Worm (Caenorhabditis elegans) whole organism, L2 larva: Measurements from ENCODE around the gene ZC317.2.

ENCODE experiments used
- C34F6.9 ChIP-seq: fragments of 150-350 bp; optimal IDR thresholded peaks from 2 replicates; lab custom pipeline; 2014; ENCODE audit warnings: missing biosample characterization, missing genetic modification characterization
- Y55F3AM.14 ChIP-seq: fragments of 200-800 bp; sonication (Bioruptor generic); optimal IDR thresholded peaks from 2 replicates; lab custom pipeline; 2018; ENCODE audit warnings: mild to moderate bottlenecking, missing genetic modification characterization, missing compliant biosample characterization
- ZK546.5 ChIP-seq: sonication (generic microtip); optimal IDR thresholded peaks from 2 replicates; lab custom pipeline; 2017; ENCODE audit warnings: missing biosample characterization, missing genetic modification characterization
- alr-1 ChIP-seq: fragments of 150-350 bp; optimal IDR thresholded peaks from 2 replicates; lab custom pipeline; 2014; ENCODE audit warnings: missing biosample characterization, missing genetic modification characterization
- aly-2 ChIP-seq: fragments of 150-350 bp; optimal IDR thresholded peaks from 2 replicates; lab custom pipeline; 2014; ENCODE audit warnings: missing biosample characterization, missing genetic modification characterization
- ama-1 ChIP-seq: fragments of 150-350 bp; optimal IDR thresholded peaks from 2 replicates; lab custom pipeline; 2018; ENCODE audit warnings: inconsistent platforms
- blmp-1 ChIP-seq: sonication (generic microtip); optimal IDR thresholded peaks from 2 replicates; lab custom pipeline; 2017; ENCODE audit warnings: missing genetic modification characterization, mild to moderate bottlenecking, missing compliant biosample characterization, antibody characterized with exemption, moderate library complexity; ENCODE audit not compliant: insufficient read depth
- ceh-16 ChIP-seq: fragments of 150-350 bp; optimal IDR thresholded peaks from 2 replicates; lab custom pipeline; 2014; ENCODE audit warnings: missing biosample characterization, missing genetic modification characterization
- ceh-82 ChIP-seq: fragments of 150-350 bp; optimal IDR thresholded peaks from 2 replicates; lab custom pipeline; 2014; ENCODE audit warnings: missing biosample characterization, missing genetic modification characterization
- crh-2 ChIP-seq: sonication (generic microtip); optimal IDR thresholded peaks from 2 replicates; lab custom pipeline; 2017; ENCODE audit warnings: missing biosample characterization, missing genetic modification characterization
- dmd-4 ChIP-seq: sonication (generic microtip); optimal IDR thresholded peaks from 2 replicates; lab custom pipeline; 2017; ENCODE audit warnings: missing biosample characterization, missing genetic modification characterization
- egl-27 ChIP-seq: sonication (generic microtip); optimal IDR thresholded peaks from 3 replicates; lab custom pipeline; 2017; ENCODE audit warnings: missing biosample characterization, missing genetic modification reagents, missing genetic modification characterization
- elt-1 ChIP-seq: fragments of 150-350 bp; optimal IDR thresholded peaks from 2 replicates; lab custom pipeline; 2014; ENCODE audit warnings: missing biosample characterization, missing genetic modification characterization
- elt-3 ChIP-seq: sonication (generic microtip); optimal IDR thresholded peaks from 2 replicates; lab custom pipeline; 2017; ENCODE audit warnings: missing biosample characterization, missing genetic modification characterization
- fos-1 ChIP-seq: fragments of 150-350 bp; optimal IDR thresholded peaks from 2 replicates; lab custom pipeline; 2014; ENCODE audit warnings: missing biosample characterization, missing genetic modification characterization
- gmeb-1 ChIP-seq: fragments of 150-350 bp; optimal IDR thresholded peaks from 2 replicates; lab custom pipeline; 2014; ENCODE audit warnings: missing biosample characterization, missing genetic modification characterization
- lin-11 ChIP-seq: fragments of 150-350 bp; sonication (generic microtip); optimal IDR thresholded peaks from 2 replicates; lab custom pipeline; 2014; ENCODE audit warnings: missing biosample characterization, missing genetic modification characterization, inconsistent platforms, mixed read lengths
- lin-13 ChIP-seq: fragments of 150-350 bp; optimal IDR thresholded peaks from 2 replicates; lab custom pipeline; 2014; ENCODE audit warnings: missing biosample characterization, missing genetic modification reagents, missing genetic modification characterization
- lsy-2 ChIP-seq, 2 experiments: fragments of 150-350 bp in 1 of 2; sonication (generic microtip) in 1 of 2; optimal IDR thresholded peaks; 2 replicates each; lab custom pipeline; 2014 to 2017; ENCODE audit warnings: missing biosample characterization in 2 of 2, missing genetic modification characterization in 2 of 2
- mdl-1 ChIP-seq, 2 experiments: fragments of 150-350 bp in 1 of 2; sonication (generic microtip) in 1 of 2; optimal IDR thresholded peaks; 2 replicates each; lab custom pipeline; 2017; ENCODE audit warnings: missing biosample characterization in 2 of 2, missing genetic modification characterization in 2 of 2
- nhr-10 ChIP-seq: sonication (generic microtip); optimal IDR thresholded peaks from 2 replicates; lab custom pipeline; 2017; ENCODE audit warnings: missing biosample characterization, missing genetic modification characterization
- nhr-11 ChIP-seq: fragments of 150-350 bp; optimal IDR thresholded peaks from 2 replicates; lab custom pipeline; 2014; ENCODE audit warnings: missing biosample characterization, missing genetic modification characterization
- nhr-12 ChIP-seq: fragments of 150-350 bp; optimal IDR thresholded peaks from 2 replicates; lab custom pipeline; 2014; ENCODE audit warnings: missing biosample characterization, missing genetic modification characterization
- nhr-129 ChIP-seq: fragments of 150-350 bp; optimal IDR thresholded peaks from 2 replicates; lab custom pipeline; 2014; ENCODE audit warnings: missing biosample characterization, missing genetic modification characterization
- nhr-21 ChIP-seq: fragments of 150-350 bp; optimal IDR thresholded peaks from 2 replicates; lab custom pipeline; 2014; ENCODE audit warnings: missing biosample characterization, missing genetic modification characterization
- nhr-23 ChIP-seq: fragments of 150-350 bp; optimal IDR thresholded peaks from 2 replicates; lab custom pipeline; 2014; ENCODE audit warnings: missing biosample characterization, missing genetic modification reagents, missing genetic modification characterization
- nhr-237 ChIP-seq: fragments of 150-350 bp; optimal IDR thresholded peaks from 2 replicates; lab custom pipeline; 2014; ENCODE audit warnings: missing biosample characterization, missing genetic modification characterization
- nhr-25 ChIP-seq: fragments of 150-350 bp; sonication (generic microtip); optimal IDR thresholded peaks from 3 replicates; lab custom pipeline; 2014; ENCODE audit warnings: missing biosample characterization, missing genetic modification characterization
- nhr-6 ChIP-seq: fragments of 150-350 bp; optimal IDR thresholded peaks from 2 replicates; lab custom pipeline; 2014; ENCODE audit warnings: missing biosample characterization, missing genetic modification characterization
- nhr-77 ChIP-seq: fragments of 150-350 bp; optimal IDR thresholded peaks from 2 replicates; lab custom pipeline; 2014; ENCODE audit warnings: missing biosample characterization, missing genetic modification characterization
- peb-1 ChIP-seq: fragments of 150-350 bp; optimal IDR thresholded peaks from 2 replicates; lab custom pipeline; 2014; ENCODE audit warnings: missing biosample characterization, missing genetic modification characterization
- sem-4 ChIP-seq: fragments of 150-350 bp; optimal IDR thresholded peaks from 2 replicates; lab custom pipeline; 2014; ENCODE audit warnings: missing biosample characterization, missing genetic modification reagents, missing genetic modification characterization
- skn-1 ChIP-seq: sonication (generic microtip); optimal IDR thresholded peaks from 2 replicates; lab custom pipeline; 2017; ENCODE audit warnings: missing biosample characterization, missing genetic modification characterization
- sma-3 ChIP-seq: sonication (generic microtip); optimal IDR thresholded peaks from 2 replicates; lab custom pipeline; 2016; ENCODE audit warnings: missing genetic modification reagents, missing genetic modification characterization, missing compliant biosample characterization
- sma-9 ChIP-seq, 2 experiments: fragments of 150-350 bp in 1 of 2; sonication (generic microtip) in 1 of 2; optimal IDR thresholded peaks; 2 replicates each; lab custom pipeline; 2014 to 2016; ENCODE audit warnings: missing genetic modification characterization in 2 of 2, mild to moderate bottlenecking in 1 of 2, missing biosample characterization in 1 of 2, missing compliant biosample characterization in 1 of 2, missing genetic modification reagents in 1 of 2, moderate library complexity in 1 of 2
- snpc-4 ChIP-seq: fragments of 150-350 bp; optimal IDR thresholded peaks from 2 replicates; lab custom pipeline; 2014; ENCODE audit warnings: missing biosample characterization, missing genetic modification characterization
- unc-55 ChIP-seq: fragments of 150-350 bp; sonication (generic microtip); optimal IDR thresholded peaks from 3 replicates; lab custom pipeline; 2014; ENCODE audit warnings: missing biosample characterization, missing genetic modification reagents, missing genetic modification characterization
- unc-62 ChIP-seq: fragments of 150-350 bp; optimal IDR thresholded peaks from 2 replicates; lab custom pipeline; 2014; ENCODE audit warnings: missing biosample characterization, missing genetic modification reagents, missing genetic modification characterization
- zag-1 ChIP-seq: fragments of 150-350 bp; optimal IDR thresholded peaks from 2 replicates; lab custom pipeline; 2014; ENCODE audit warnings: missing biosample characterization, missing genetic modification characterization
- ztf-1 ChIP-seq: fragments of 200-800 bp; sonication (Bioruptor generic); conservative IDR thresholded peaks from 2 replicates; pipeline ENCODE4 v1.3.6; 2022; ENCODE audit warnings: missing genetic modification characterization, missing compliant biosample characterization
- ztf-11 ChIP-seq: sonication (generic microtip); optimal IDR thresholded peaks from 2 replicates; lab custom pipeline; 2017; ENCODE audit warnings: missing biosample characterization, missing genetic modification characterization
- ztf-4 ChIP-seq: fragments of 150-350 bp; optimal IDR thresholded peaks from 2 replicates; lab custom pipeline; 2014; ENCODE audit warnings: missing biosample characterization, missing genetic modification characterization

ZC317.2 gene

ce11 chrV:5426337-5426736 is 33.6 kb upstream of the ZC317.2 start:
- TF ChIP-seq nhr-23 (tag; lab: Kevin White, UChicago) (peak; percentile 65), elt-1 (tag; lab: Kevin White, UChicago) (peak; percentile 86), C34F6.9 (tag; lab: Kevin White, UChicago) (no peak), ceh-16 (tag; lab: Kevin White, UChicago) (peak; percentile 72), sma-9 (GFP tag; optimal IDR thresholded peaks at IDR 0.05; lab: Kevin White, UChicago) (peak; percentile 67), sma-9 (tag; optimal IDR thresholded peaks at IDR 0.05; lab: Kevin White, UChicago) (no peak), nhr-11 (tag; lab: Kevin White, UChicago) (no peak), nhr-25 (peak; percentile 28)
- TF ChIP-seq, all 48 proteins: peak for 5

DNA sequence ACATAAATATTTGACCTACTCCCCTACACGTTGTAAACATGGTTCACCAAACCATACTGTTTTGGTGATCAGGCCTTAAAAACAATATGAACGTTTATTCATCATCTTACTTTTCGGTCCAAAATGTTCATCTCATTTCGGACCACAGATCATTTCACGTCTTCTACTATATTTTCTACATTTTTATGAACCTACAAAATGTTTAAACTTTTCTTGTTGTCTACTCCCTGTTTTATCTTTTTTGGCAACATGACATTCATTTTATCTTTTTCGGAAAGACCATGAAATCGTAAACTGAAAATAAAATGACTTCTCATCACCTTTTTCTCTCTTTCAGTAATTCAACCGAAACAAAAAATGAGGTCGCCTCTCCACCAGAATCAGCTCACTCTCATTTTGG is 32.0 kb upstream of the ZC317.2 start, which contains the start of gene rhr-1:
Gene rhr-1 (plus strand): TSS at position 301 of the 400 bp plus-strand sequence.
- TF ChIP-seq crh-2 (tag; lab: Kevin White, UChicago) (no peak), nhr-12 (tag; lab: Kevin White, UChicago) (no peak), unc-62 (GFP tag; lab: Kevin White, UChicago) (no peak), nhr-23 (tag; lab: Kevin White, UChicago) (no peak), nhr-11 (tag; lab: Kevin White, UChicago) (no peak), ztf-11 (tag; lab: Kevin White, UChicago) (no peak), skn-1 (no peak), mdl-1 (tag; optimal IDR thresholded peaks at IDR 0.05; lab: Kevin White, UChicago) (no peak), ama-1 (no peak), ceh-16 (tag; lab: Kevin White, UChicago) (no peak), nhr-77 (no peak)

ce11 chrV:5432499-5432898 is 27.4 kb upstream of the ZC317.2 start, which contains the start of gene F08F3.8:
Gene F08F3.8, minus strand, starts transcription at chrV:5432599.
- no peak for TF ChIP-seq unc-62 (GFP tag; lab: Kevin White, UChicago)
- TF ChIP-seq nhr-11 (tag; lab: Kevin White, UChicago) = no peak
- TF ChIP-seq lsy-2 (tag; optimal IDR thresholded peaks at IDR 0.05; lab: Kevin White, UChicago) = no peak
- TF ChIP-seq ZK546.5 (tag; lab: Kevin White, UChicago) = no peak
- no peak for TF ChIP-seq nhr-129 (tag; lab: Kevin White, UChicago)
- TF ChIP-seq dmd-4 (tag; lab: Kevin White, UChicago) = no peak
- no peak for TF ChIP-seq nhr-6 (tag; lab: Kevin White, UChicago)
- TF ChIP-seq nhr-25 = no peak
- no peak for TF ChIP-seq nhr-237 (tag; lab: Kevin White, UChicago)
- TF ChIP-seq ztf-1 = no peak
- TF ChIP-seq C34F6.9 (tag; lab: Kevin White, UChicago) = no peak
- TF ChIP-seq elt-3 (tag; lab: Kevin White, UChicago) = no peak
- TF ChIP-seq egl-27 (tag; lab: Kevin White, UChicago) = no peak
- TF ChIP-seq blmp-1 (tag; lab: Kevin White, UChicago) = no peak
- TF ChIP-seq Y55F3AM.14 (GFP tag; lab: Kevin White, UChicago) = no peak
- no peak for TF ChIP-seq ztf-4 (tag; lab: Kevin White, UChicago)
- TF ChIP-seq snpc-4 (tag; lab: Kevin White, UChicago) = no peak
- TF ChIP-seq alr-1 (tag; lab: Kevin White, UChicago) = no peak
- no peak for TF ChIP-seq nhr-10 (tag; lab: Kevin White, UChicago)

DNA sequence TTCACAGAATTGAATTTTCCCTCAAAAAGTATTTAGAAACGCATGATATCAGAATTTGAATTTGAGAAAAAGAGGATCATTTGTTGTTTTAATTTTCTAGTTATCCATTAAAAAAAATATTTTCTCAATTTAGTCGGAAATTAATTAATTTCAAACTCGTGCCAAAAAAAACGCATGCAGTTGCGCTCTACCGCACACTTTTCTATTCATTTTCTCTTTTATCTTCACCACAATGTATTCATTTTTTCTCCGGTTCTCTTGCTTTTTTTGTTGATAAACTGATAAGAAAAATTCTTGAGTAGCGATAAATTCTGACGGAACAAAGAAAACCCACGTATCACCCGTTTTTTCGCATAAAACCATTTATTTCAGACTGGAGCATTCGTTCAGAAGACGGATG is 26.9 kb upstream of the ZC317.2 start, which contains the start of gene acl-6:
Gene acl-6 (plus strand): TSS at position 367 of the 400 bp plus-strand sequence.
- TF ChIP-seq unc-62 (GFP tag; lab: Kevin White, UChicago) (no peak), gmeb-1 (tag; lab: Kevin White, UChicago) (peak; percentile 91), crh-2 (tag; lab: Kevin White, UChicago) (peak; percentile 75), nhr-23 (tag; lab: Kevin White, UChicago) (no peak), ztf-4 (tag; lab: Kevin White, UChicago) (no peak), C34F6.9 (tag; lab: Kevin White, UChicago) (peak; percentile 75), nhr-129 (tag; lab: Kevin White, UChicago) (peak; percentile 25), nhr-12 (tag; lab: Kevin White, UChicago) (no peak), elt-1 (tag; lab: Kevin White, UChicago) (no peak), ceh-82 (tag; lab: Kevin White, UChicago) (no peak), sma-3 (peak; percentile 54), ZK546.5 (tag; lab: Kevin White, UChicago) (no peak), nhr-21 (no peak), egl-27 (tag; lab: Kevin White, UChicago) (peak; percentile 37), peb-1 (no peak), nhr-10 (tag; lab: Kevin White, UChicago) (no peak), sma-9 (GFP tag; optimal IDR thresholded peaks at IDR 0.05; lab: Kevin White, UChicago) (peak; percentile 80), sma-9 (tag; optimal IDR thresholded peaks at IDR 0.05; lab: Kevin White, UChicago) (no peak), zag-1 (tag; lab: Kevin White, UChicago) (no peak), lsy-2 (tag; optimal IDR thresholded peaks at IDR 0.05; lab: Kevin White, UChicago) (peak in 1 of 2 experiments; percentile 70), dmd-4 (tag; lab: Kevin White, UChicago) (no peak), fos-1 (peak; percentile 94), lin-11 (tag; lab: Kevin White, UChicago) (no peak), lin-13 (GFP tag; lab: Kevin White, UChicago) (peak; percentile 37), unc-55 (GFP tag; lab: Kevin White, UChicago) (peak; percentile 66), ztf-1 (no peak), mdl-1 (tag; optimal IDR thresholded peaks at IDR 0.05; lab: Kevin White, UChicago) (no peak), aly-2 (tag; lab: Kevin White, UChicago) (no peak), sem-4 (tag; lab: Kevin White, UChicago) (no peak), ceh-16 (tag; lab: Kevin White, UChicago) (no peak), skn-1 (peak; percentile 64)
